Worm (Caenorhabditis elegans) whole organism, L4 larva: ENCODE data around the gene R07H5.11.

ENCODE experiments used
- F49E8.2 ChIP-seq: sonication (generic microtip); optimal IDR thresholded peaks from 2 replicates; lab custom pipeline; 2016; ENCODE audit warnings: missing compliant biosample characterization, mild to moderate bottlenecking, missing genetic modification characterization, borderline replicate concordance
- ama-1 ChIP-seq: fragments of 150-350 bp; optimal IDR thresholded peaks from 2 replicates; lab custom pipeline; 2014; ENCODE audit warnings: inconsistent platforms, mixed read lengths
- dpl-1 ChIP-seq: fragments of 150-350 bp; optimal IDR thresholded peaks from 2 replicates; lab custom pipeline; 2014; ENCODE audit warnings: missing biosample characterization, missing genetic modification reagents, missing genetic modification characterization
- egl-27 ChIP-seq: sonication (generic microtip); optimal IDR thresholded peaks from 3 replicates; lab custom pipeline; 2017; ENCODE audit warnings: missing biosample characterization, missing genetic modification reagents, missing genetic modification characterization
- fos-1 ChIP-seq: fragments of 150-350 bp; optimal IDR thresholded peaks from 2 replicates; lab custom pipeline; 2014; ENCODE audit warnings: missing biosample characterization, missing genetic modification characterization
- nhr-76 ChIP-seq: fragments of 150-350 bp; optimal IDR thresholded peaks from 2 replicates; lab custom pipeline; 2014; ENCODE audit warnings: missing biosample characterization, missing genetic modification characterization
- pha-4 ChIP-seq, 2 experiments: fragments of 150-350 bp in 1 of 2; fragments of 200-800 bp in 1 of 2; sonication (Bioruptor generic) in 1 of 2; IDR thresholded peaks in 1 of 2; optimal IDR thresholded peaks in 1 of 2; 2 replicates each; pipeline versions ENCODE4 v1.3.6 to Lab custom; 2014 to 2022; ENCODE audit warnings: missing genetic modification characterization in 2 of 2, missing genetic modification reagents in 2 of 2, missing biosample characterization in 1 of 2, missing compliant biosample characterization in 1 of 2
- spr-1 ChIP-seq: sonication (generic microtip); optimal IDR thresholded peaks from 2 replicates; lab custom pipeline; 2016; ENCODE audit warnings: mild to moderate bottlenecking, missing genetic modification characterization, missing compliant biosample characterization
- ztf-11 ChIP-seq: fragments of 150-350 bp; optimal IDR thresholded peaks from 2 replicates; lab custom pipeline; 2014; ENCODE audit warnings: missing biosample characterization, missing genetic modification characterization

DNA sequence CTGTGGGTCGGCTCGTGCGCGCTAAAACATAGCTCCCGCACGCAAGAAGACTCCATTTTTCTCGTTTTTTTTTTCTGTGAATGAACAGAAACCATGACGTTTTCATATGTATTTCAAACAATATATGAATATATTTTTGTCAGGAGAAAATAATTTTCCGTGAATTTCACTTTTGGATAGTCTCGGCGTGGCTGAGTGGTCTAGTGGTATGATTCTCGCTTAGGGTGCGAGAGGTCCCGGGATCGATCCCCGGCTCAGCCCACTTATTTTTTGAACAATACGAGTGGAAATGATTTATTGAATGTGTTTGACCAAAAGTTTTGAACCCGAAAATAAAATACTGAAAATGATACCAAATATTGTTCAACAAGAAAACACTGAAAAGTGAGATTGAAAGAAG is 28.8 kb downstream of the R07H5.11 start:
- TF ChIP-seq fos-1 (tag; lab: Kevin White, UChicago) (no peak), nhr-76 (tag; lab: Kevin White, UChicago) (no peak), F49E8.2 (tag; lab: Kevin White, UChicago) (no peak), spr-1 (tag; lab: Kevin White, UChicago) (no peak), egl-27 (tag; lab: Kevin White, UChicago) (no peak), dpl-1 (GFP tag; lab: Kevin White, UChicago) (no peak), pha-4 (GFP tag; IDR thresholded peaks at IDR 0.05; lab: Robert Waterston, UW) (no peak), pha-4 (tag; optimal IDR thresholded peaks at IDR 0.05; lab: Kevin White, UChicago) (no peak), ama-1 (no peak), ztf-11 (tag; lab: Kevin White, UChicago) (no peak)
